Worm (Caenorhabditis elegans): Measurements from ENCODE around the gene T07C4.12.

DNA sequence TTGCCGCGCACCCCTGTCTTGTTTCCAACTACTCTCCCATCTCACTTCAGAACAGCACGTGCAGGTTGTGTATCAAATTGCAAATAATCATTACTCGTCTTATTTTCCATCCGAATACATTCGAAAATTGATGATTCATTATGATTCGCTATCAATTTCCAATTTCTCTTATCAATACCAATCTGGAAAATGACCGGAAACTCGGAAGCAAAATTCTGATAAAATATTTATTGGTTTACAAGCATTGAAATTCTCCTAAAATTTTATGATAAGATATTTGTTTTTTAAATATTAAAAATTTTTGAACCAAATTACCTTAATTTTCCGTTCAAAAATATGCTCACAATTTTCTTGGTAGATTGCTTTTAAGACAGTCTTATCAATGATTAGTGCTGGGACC is 27.2 kb downstream of the T07C4.12 start:
- TF ChIP-seq nhr-77 (tag; optimal IDR thresholded peaks at IDR 0.05) (no peak), ama-1 (optimal IDR thresholded peaks at IDR 0.05) (no peak)

Measured in whole organism, L2 larva.